Worm (Caenorhabditis elegans) whole organism, young adult: ENCODE data around the gene F13E9.5.
A peak's percentile ranks its signal among the peaks of the same experiment; 100 is the strongest.

Source experiments
- Y53G8AR.9 ChIP-seq: fragments of 200-800 bp; sonication (Bioruptor generic); conservative IDR thresholded peaks from 2 replicates; pipeline ENCODE4 v1.3.6; 2022; ENCODE audit warnings: missing genetic modification reagents, missing genetic modification characterization, missing compliant biosample characterization
- akir-1 ChIP-seq: fragments of 200-800 bp; sonication (Bioruptor generic); optimal IDR thresholded peaks from 2 replicates; lab custom pipeline; 2018; ENCODE audit warnings: mild to moderate bottlenecking, missing genetic modification characterization, moderate library complexity, missing compliant biosample characterization
- ama-1 ChIP-seq, 3 experiments: fragments of 150-350 bp in 1 of 3; sonication (generic microtip) in 2 of 3; optimal IDR thresholded peaks; 2 replicates each; lab custom pipeline; 2014 to 2018; ENCODE audit warnings: missing biosample characterization in 2 of 3, missing genetic modification characterization in 2 of 3, missing genetic modification reagents in 2 of 3
- attf-3 ChIP-seq: fragments of 200-800 bp; sonication (Bioruptor generic); conservative IDR thresholded peaks from 2 replicates; pipeline ENCODE4 v1.3.6; 2022; ENCODE audit warnings: missing genetic modification reagents, missing genetic modification characterization, missing compliant biosample characterization
- egl-44 ChIP-seq: fragments of 200-800 bp; sonication (Bioruptor generic); IDR thresholded peaks from 2 replicates; pipeline ENCODE4 v1.3.6; 2022; ENCODE audit warnings: missing genetic modification reagents, missing genetic modification characterization, missing compliant biosample characterization
- rcor-1 ChIP-seq: fragments of 200-800 bp; sonication (Bioruptor generic); IDR thresholded peaks from 2 replicates; pipeline ENCODE4 v1.3.6; 2022; ENCODE audit warnings: missing genetic modification reagents, missing genetic modification characterization, missing compliant biosample characterization

Gene F13E9.5

ce11 chrIV:10842232-10842631, 41.9 kb downstream of the F13E9.5 start (continued):
- TF ChIP-seq ama-1 (optimal IDR thresholded peaks at IDR 0.05; lab: Kevin White, UChicago) (no peak), ama-1 (GFP tag; optimal IDR thresholded peaks at IDR 0.05; lab: Kevin White, UChicago) (peak in 1 of 2 experiments; percentile 28), attf-3 (GFP tag; lab: Robert Waterston, UW) (peak; percentile 27; the same call in 1 of the 2 replicates), rcor-1 (GFP tag; lab: Robert Waterston, UW) (peak; percentile 31; the same call in 1 of the 2 replicates), Y53G8AR.9 (GFP tag; lab: Robert Waterston, UW) (peak; percentile 73; the same call in 1 of the 2 replicates), akir-1 (no peak), egl-44 (GFP tag; lab: Robert Waterston, UW) (0 out of 2 replicates have a peak, but pooled peaks have one; percentile 36)
